Worm (Caenorhabditis elegans) whole organism, early embryonic: ENCODE data around the gene ZK1098.6.

ENCODE experiments used
- B0310.2 ChIP-seq: sonication (generic microtip); optimal IDR thresholded peaks from 2 replicates; lab custom pipeline; 2016; ENCODE audit warnings: mild to moderate bottlenecking, missing genetic modification characterization, missing compliant biosample characterization
- F13C5.2 ChIP-seq: sonication (generic microtip); optimal IDR thresholded peaks from 2 replicates; lab custom pipeline; 2017; ENCODE audit warnings: mild to moderate bottlenecking, missing genetic modification characterization, inconsistent platforms, missing compliant biosample characterization
- aly-1 ChIP-seq: sonication (generic microtip); optimal IDR thresholded peaks from 2 replicates; lab custom pipeline; 2016; ENCODE audit warnings: missing genetic modification characterization, missing compliant biosample characterization
- ama-1 ChIP-seq: fragments of 150-350 bp; optimal IDR thresholded peaks from 2 replicates; lab custom pipeline; 2014
- ceh-13 ChIP-seq: fragments of 200-800 bp; sonication (Bioruptor generic); optimal IDR thresholded peaks from 2 replicates; lab custom pipeline; 2018; ENCODE audit warnings: mild to moderate bottlenecking, missing genetic modification characterization, missing compliant biosample characterization
- ceh-36 ChIP-seq: sonication (generic microtip); optimal IDR thresholded peaks from 2 replicates; lab custom pipeline; 2016; ENCODE audit warnings: missing genetic modification characterization, inconsistent platforms, missing compliant biosample characterization
- ets-7 ChIP-seq: sonication (generic microtip); optimal IDR thresholded peaks from 2 replicates; lab custom pipeline; 2016; ENCODE audit warnings: missing genotype, missing genetic modification characterization, missing compliant biosample characterization
- flt-1 ChIP-seq: fragments of 200-800 bp; sonication (Bioruptor generic); IDR thresholded peaks from 2 replicates; pipeline ENCODE4 v1.3.6; 2022; ENCODE audit warnings: missing genetic modification characterization, missing compliant biosample characterization
- hmbx-1 ChIP-seq: sonication (generic microtip); optimal IDR thresholded peaks from 2 replicates; lab custom pipeline; 2016; ENCODE audit warnings: mild to moderate bottlenecking, missing genetic modification characterization, missing compliant biosample characterization
- hmg-4 ChIP-seq: fragments of 200-800 bp; sonication (Bioruptor generic); optimal IDR thresholded peaks from 2 replicates; lab custom pipeline; 2018; ENCODE audit warnings: mild to moderate bottlenecking, missing genetic modification characterization, missing compliant biosample characterization
- hnd-1 ChIP-seq: sonication (generic microtip); optimal IDR thresholded peaks from 2 replicates; lab custom pipeline; 2016; ENCODE audit warnings: missing genetic modification characterization, missing compliant biosample characterization
- pes-1 ChIP-seq: fragments of 200-800 bp; sonication (Bioruptor generic); IDR thresholded peaks from 2 replicates; pipeline ENCODE4 v1.3.6; 2022; ENCODE audit warnings: missing genetic modification reagents, missing genetic modification characterization, missing compliant biosample characterization
- scrt-1 ChIP-seq: fragments of 200-800 bp; sonication (Bioruptor generic); IDR thresholded peaks from 2 replicates; pipeline ENCODE4 v1.3.6; 2022; ENCODE audit warnings: missing genetic modification characterization, missing compliant biosample characterization
- sea-1 ChIP-seq: fragments of 200-800 bp; sonication (Bioruptor generic); conservative IDR thresholded peaks from 2 replicates; pipeline ENCODE4 v1.3.6; 2022; ENCODE audit warnings: missing genetic modification characterization, missing compliant biosample characterization
- tbx-11 ChIP-seq: fragments of 200-800 bp; sonication (Bioruptor generic); IDR thresholded peaks from 2 replicates; pipeline ENCODE4 v1.3.6; 2022; ENCODE audit warnings: missing genetic modification characterization, missing compliant biosample characterization
- tbx-37 ChIP-seq: fragments of 200-800 bp; sonication (Bioruptor generic); conservative IDR thresholded peaks from 2 replicates; pipeline ENCODE4 v1.3.6; 2022; ENCODE audit warnings: missing genetic modification reagents, missing genetic modification characterization, missing compliant biosample characterization
- tra-4 ChIP-seq: sonication (generic microtip); optimal IDR thresholded peaks from 2 replicates; lab custom pipeline; 2017; ENCODE audit warnings: missing genetic modification characterization, missing compliant biosample characterization

ZK1098.6 gene

DNA sequence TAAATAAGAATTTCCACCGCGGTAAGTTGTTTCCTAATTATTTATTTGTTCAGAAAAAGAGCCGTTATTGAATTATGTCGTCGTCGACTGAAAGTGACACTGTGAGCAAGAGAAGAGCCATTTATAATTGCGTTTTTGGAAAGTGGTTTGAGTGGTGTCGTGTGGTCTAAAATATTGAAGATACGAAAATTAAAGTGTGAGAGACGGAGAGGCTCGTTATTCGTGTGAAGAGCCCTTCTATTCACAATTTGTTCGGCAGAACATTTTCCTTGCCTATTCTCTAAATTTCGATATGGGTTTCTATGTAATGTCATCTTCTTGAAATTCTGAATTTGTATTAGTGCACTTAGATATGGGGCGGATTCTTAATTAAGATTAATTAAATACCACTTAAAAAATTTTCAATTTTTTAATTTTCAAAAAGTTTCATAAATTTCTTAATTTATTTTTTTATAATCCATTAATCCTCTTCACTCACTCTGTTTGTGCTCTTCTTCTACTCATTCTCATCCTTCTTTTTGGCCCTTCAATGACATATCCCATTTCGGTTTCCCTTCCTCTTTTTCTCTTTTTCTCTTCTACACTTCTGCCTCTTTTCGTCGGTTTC is 17.1 kb upstream of the ZK1098.6 start:
- no peak for TF ChIP-seq ama-1 (lab: Kevin White, UChicago)
- no peak for TF ChIP-seq B0310.2 (tag; lab: Kevin White, UChicago)
- TF ChIP-seq ets-7 (tag; lab: Kevin White, UChicago) = no peak
- no peak for TF ChIP-seq tra-4 (tag; lab: Kevin White, UChicago)
- no peak for TF ChIP-seq tbx-11 (GFP tag; lab: Robert Waterston, UW)
- no peak for TF ChIP-seq F13C5.2 (tag; lab: Kevin White, UChicago)
- no peak for TF ChIP-seq pes-1
- no peak for TF ChIP-seq hmg-4 (GFP tag; lab: Kevin White, UChicago)
- no peak for TF ChIP-seq flt-1 (GFP tag; lab: Robert Waterston, UW)
- TF ChIP-seq ceh-13 (GFP tag; lab: Kevin White, UChicago) = no peak
- no peak for TF ChIP-seq scrt-1 (GFP tag; lab: Robert Waterston, UW)
- TF ChIP-seq hnd-1 (tag; lab: Kevin White, UChicago) = no peak
- no peak for TF ChIP-seq tbx-37 (GFP tag; lab: Robert Waterston, UW)
- TF ChIP-seq hmbx-1 (tag; lab: Kevin White, UChicago) = no peak
- TF ChIP-seq sea-1 = no peak
- TF ChIP-seq ceh-36 (tag; lab: Kevin White, UChicago) = no peak

DNA sequence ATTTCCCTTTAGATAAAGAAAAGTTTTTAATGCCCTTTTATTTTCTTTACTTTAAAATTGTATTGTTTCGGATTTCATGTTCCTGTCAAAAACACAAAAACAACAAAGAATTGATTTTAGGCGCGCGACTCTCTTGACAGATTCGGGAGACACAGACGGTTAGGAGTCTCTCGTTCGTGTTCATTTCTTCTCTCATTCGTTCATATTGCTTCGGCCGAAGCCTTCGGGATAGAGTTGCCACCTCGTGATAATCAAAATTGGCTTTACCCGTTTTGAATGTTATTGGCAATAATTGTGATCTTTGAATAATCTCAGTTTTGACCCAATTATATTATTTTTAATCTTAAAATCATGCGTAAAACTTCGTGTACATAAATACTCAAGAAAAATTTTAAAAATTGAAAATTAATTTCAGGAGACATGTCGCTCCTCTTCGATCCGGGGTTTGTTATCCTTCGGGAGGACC is 15.9 kb upstream of the ZK1098.6 start, which contains the start of gene F55H2.5:
Gene F55H2.5, plus strand, starts transcription at position 416 of the 466 bp plus-strand sequence.
- TF ChIP-seq tbx-37 (GFP tag; lab: Robert Waterston, UW) (no peak), hnd-1 (tag; lab: Kevin White, UChicago) (no peak), ama-1 (lab: Kevin White, UChicago) (no peak), F13C5.2 (tag; lab: Kevin White, UChicago) (no peak), ets-7 (tag; lab: Kevin White, UChicago) (no peak)

ce11 chrIII:9511660-9512059 is 15.3 kb upstream of the ZK1098.6 start:
- TF ChIP-seq F13C5.2 (tag; lab: Kevin White, UChicago) (no peak), tbx-11 (GFP tag; lab: Robert Waterston, UW) (no peak), tra-4 (tag; lab: Kevin White, UChicago) (no peak), flt-1 (GFP tag; lab: Robert Waterston, UW) (no peak), ets-7 (tag; lab: Kevin White, UChicago) (no peak), scrt-1 (GFP tag; lab: Robert Waterston, UW) (no peak), ceh-13 (GFP tag; lab: Kevin White, UChicago) (no peak)

ce11 chrIII:9513006-9513405 is 13.9 kb upstream of the ZK1098.6 start:
- TF ChIP-seq hmbx-1 (tag; lab: Kevin White, UChicago) (no peak), F13C5.2 (tag; lab: Kevin White, UChicago) (no peak), pes-1 (no peak), aly-1 (tag; lab: Kevin White, UChicago) (no peak), sea-1 (no peak), hnd-1 (tag; lab: Kevin White, UChicago) (no peak), ceh-36 (tag; lab: Kevin White, UChicago) (no peak), flt-1 (GFP tag; lab: Robert Waterston, UW) (no peak), tra-4 (tag; lab: Kevin White, UChicago) (no peak)

DNA sequence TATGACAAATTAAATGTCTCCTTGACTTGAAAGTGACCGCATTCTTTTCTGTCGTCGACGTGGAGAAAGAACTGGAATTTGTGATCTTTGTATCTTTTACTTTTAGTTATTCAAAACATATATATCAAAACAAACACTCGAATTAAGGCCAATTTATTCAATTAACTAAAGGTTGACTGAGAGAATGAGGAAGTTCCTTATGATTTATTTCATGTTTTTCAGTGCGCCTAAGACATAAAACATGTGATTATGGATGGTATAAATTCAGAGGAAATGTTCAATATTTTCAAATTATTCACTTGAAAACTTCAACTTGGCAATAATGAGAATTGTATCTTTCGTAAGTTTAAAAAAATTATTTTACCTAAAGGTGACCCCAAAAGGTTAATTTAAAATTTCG is 13.4 kb upstream of the ZK1098.6 start, which contains the start of gene F55H2.8:
Gene F55H2.8, plus strand, starts transcription at position 301 of the 400 bp plus-strand sequence.
- TF ChIP-seq ets-7 (tag; lab: Kevin White, UChicago) (no peak), scrt-1 (GFP tag; lab: Robert Waterston, UW) (no peak), tra-4 (tag; lab: Kevin White, UChicago) (no peak), hnd-1 (tag; lab: Kevin White, UChicago) (no peak), B0310.2 (tag; lab: Kevin White, UChicago) (no peak)

- TF ChIP-seq sea-1 = no peak
- no peak for TF ChIP-seq pes-1
- TF ChIP-seq ets-7 (tag; lab: Kevin White, UChicago) = no peak
Measured at ce11 chrIII:9516148-9516547, 10.8 kb upstream of the ZK1098.6 start, which contains the start of gene F55H2.7. TSS of gene F55H2.7 (minus strand) at chrIII:9516248.

- TF ChIP-seq tra-4 (tag; lab: Kevin White, UChicago) (no peak), hmg-4 (GFP tag; lab: Kevin White, UChicago) (peak; percentile 37), F13C5.2 (tag; lab: Kevin White, UChicago) (peak; percentile 36), B0310.2 (tag; lab: Kevin White, UChicago) (no peak), ets-7 (tag; lab: Kevin White, UChicago) (no peak), tbx-37 (GFP tag; lab: Robert Waterston, UW) (0 out of 2 replicates have a peak, but pooled peaks have one; percentile 13)
Measured at ce11 chrIII:9521410-9522090, 5.4 kb upstream of the ZK1098.6 start, which contains the start of the genes clu-1 and prp-40. TSS of gene clu-1 (minus strand) at chrIII:9521460. TSS of gene prp-40 (plus strand) at chrIII:9522075.

- TF ChIP-seq hmg-4 (GFP tag; lab: Kevin White, UChicago) (peak; percentile 7), tra-4 (tag; lab: Kevin White, UChicago) (no peak)
Measured at ce11 chrIII:9523581-9523980, 3.4 kb upstream of the ZK1098.6 start, which contains the start of gene mrps-23. TSS of gene mrps-23 (minus strand) at chrIII:9523672.
